Fruit fly (Drosophila melanogaster): ENCODE results near the gene RpS21.

Gene RpS21

dm6 chr2L:2812137-2812536 lies 43.7 kb upstream of the RpS21 start, which contains the start of gene CG2964:
TSS of gene CG2964 (plus strand) at chr2L:2812437.
- TF ChIP-seq CG14711 (tag; optimal IDR thresholded peaks at IDR 0.05), result no peak
- TF ChIP-seq cic (GFP tag; optimal IDR thresholded peaks at IDR 0.05), result no peak
- TF ChIP-seq CG11617 (GFP tag; optimal IDR thresholded peaks at IDR 0.05), result no peak
- no peak for TF ChIP-seq CG7101 (tag; optimal IDR thresholded peaks at IDR 0.05)
- no peak for TF ChIP-seq ovo (GFP tag; optimal IDR thresholded peaks at IDR 0.05)
- no peak for TF ChIP-seq cnc (optimal IDR thresholded peaks at IDR 0.05)
- no peak for TF ChIP-seq Crg-1 (GFP tag; optimal IDR thresholded peaks at IDR 0.05)
- no peak for TF ChIP-seq toe (GFP tag; optimal IDR thresholded peaks at IDR 0.05)
- no peak for TF ChIP-seq Hr96 (GFP tag; optimal IDR thresholded peaks at IDR 0.05)
- TF ChIP-seq CG1620 (GFP tag; optimal IDR thresholded peaks at IDR 0.05), result no peak
- no peak for TF ChIP-seq CG5204 (GFP tag; optimal IDR thresholded peaks at IDR 0.05)
- TF ChIP-seq Clk (GFP tag; optimal IDR thresholded peaks at IDR 0.05), result no peak
- TF ChIP-seq pad (GFP tag; optimal IDR thresholded peaks at IDR 0.05), result no peak
- no peak for TF ChIP-seq CG7045 (GFP tag; optimal IDR thresholded peaks at IDR 0.05)
- no peak for TF ChIP-seq bab1 (GFP tag; optimal IDR thresholded peaks at IDR 0.05)
- TF ChIP-seq Mnt (GFP tag; optimal IDR thresholded peaks at IDR 0.05), result no peak
- no peak for TF ChIP-seq CG33017 (tag; optimal IDR thresholded peaks at IDR 0.05)
- TF ChIP-seq tj (GFP tag; optimal IDR thresholded peaks at IDR 0.05), result no peak
- TF ChIP-seq CG12768 (GFP tag; optimal IDR thresholded peaks at IDR 0.05), result no peak

- TF ChIP-seq tj (GFP tag; optimal IDR thresholded peaks at IDR 0.05) (no peak), CG7045 (GFP tag; optimal IDR thresholded peaks at IDR 0.05) (no peak), Clk (GFP tag; optimal IDR thresholded peaks at IDR 0.05) (no peak), toe (GFP tag; optimal IDR thresholded peaks at IDR 0.05) (no peak), CG11617 (GFP tag; optimal IDR thresholded peaks at IDR 0.05) (no peak), CG1620 (GFP tag; optimal IDR thresholded peaks at IDR 0.05) (no peak), Crg-1 (GFP tag; optimal IDR thresholded peaks at IDR 0.05) (no peak), CG5204 (GFP tag; optimal IDR thresholded peaks at IDR 0.05) (no peak), kay (GFP tag; ENCODE audit: borderline replicate concordance) (no peak), pad (GFP tag; optimal IDR thresholded peaks at IDR 0.05) (no peak), CG14711 (tag; optimal IDR thresholded peaks at IDR 0.05) (no peak), CG12768 (GFP tag; optimal IDR thresholded peaks at IDR 0.05) (no peak), Hr96 (GFP tag; optimal IDR thresholded peaks at IDR 0.05) (no peak), CG7101 (tag; optimal IDR thresholded peaks at IDR 0.05) (no peak), CG33017 (tag; optimal IDR thresholded peaks at IDR 0.05) (no peak)
Measured at dm6 chr2L:2815673-2816072, 40.2 kb upstream of the RpS21 start, which contains the start of gene G6P. TSS of gene G6P (minus strand) at chr2L:2815760.

dm6 chr2L:2825406-2825805 lies 30.5 kb upstream of the RpS21 start, which contains the start of gene CG3123:
TSS of gene CG3123 (minus strand) at chr2L:2825506.
- TF ChIP-seq CG14711 (tag; optimal IDR thresholded peaks at IDR 0.05), result no peak
- TF ChIP-seq cnc (optimal IDR thresholded peaks at IDR 0.05), result no peak
- TF ChIP-seq CG7101 (tag; optimal IDR thresholded peaks at IDR 0.05), result no peak
- no peak for TF ChIP-seq CG1620 (GFP tag; optimal IDR thresholded peaks at IDR 0.05)
- TF ChIP-seq cic (GFP tag; optimal IDR thresholded peaks at IDR 0.05), result no peak

- TF ChIP-seq Clk (GFP tag; optimal IDR thresholded peaks at IDR 0.05) (no peak), ovo (GFP tag; optimal IDR thresholded peaks at IDR 0.05) (peak; percentile 13), pad (GFP tag; optimal IDR thresholded peaks at IDR 0.05) (peak; percentile 18)
Measured at dm6 chr2L:2829637-2830340, 26.1 kb upstream of the RpS21 start, which contains the start of gene Duox. TSS of gene Duox (minus strand) at chr2L:2830248.

dm6 chr2L:2830341-2830800 lies 25.5 kb upstream of the RpS21 start:
- TF ChIP-seq CG33017 (tag; optimal IDR thresholded peaks at IDR 0.05), result no peak
- TF ChIP-seq bab1 (GFP tag; optimal IDR thresholded peaks at IDR 0.05), result peak; percentile 12
- TF ChIP-seq Crg-1 (GFP tag; optimal IDR thresholded peaks at IDR 0.05), result no peak
- TF ChIP-seq Hr96 (GFP tag; optimal IDR thresholded peaks at IDR 0.05), result no peak
- peak; percentile 32 for TF ChIP-seq CG5204 (GFP tag; optimal IDR thresholded peaks at IDR 0.05)
- TF ChIP-seq tj (GFP tag; optimal IDR thresholded peaks at IDR 0.05), result no peak
- no peak for TF ChIP-seq ovo (GFP tag; optimal IDR thresholded peaks at IDR 0.05)
- peak; percentile 9 for TF ChIP-seq toe (GFP tag; optimal IDR thresholded peaks at IDR 0.05)
- no peak for TF ChIP-seq CG1620 (GFP tag; optimal IDR thresholded peaks at IDR 0.05)
- TF ChIP-seq CG7045 (GFP tag; optimal IDR thresholded peaks at IDR 0.05), result peak; percentile 56
- no peak for TF ChIP-seq kay (GFP tag; ENCODE audit: borderline replicate concordance)
- TF ChIP-seq pad (GFP tag; optimal IDR thresholded peaks at IDR 0.05), result no peak
- no peak for TF ChIP-seq CG12768 (GFP tag; optimal IDR thresholded peaks at IDR 0.05)

dm6 chr2L:2837742-2838461 lies 18.0 kb upstream of the RpS21 start, which contains the start of the genes CG3119 and Cpr23B:
TSS of gene CG3119 (minus strand) at chr2L:2837833.
TSS of gene Cpr23B (plus strand) at chr2L:2838411.
- no peak for TF ChIP-seq CG5204 (GFP tag; optimal IDR thresholded peaks at IDR 0.05)
- TF ChIP-seq CG11617 (GFP tag; optimal IDR thresholded peaks at IDR 0.05), result no peak
- TF ChIP-seq toe (GFP tag; optimal IDR thresholded peaks at IDR 0.05), result no peak
- no peak for TF ChIP-seq ovo (GFP tag; optimal IDR thresholded peaks at IDR 0.05)
- TF ChIP-seq CG12768 (GFP tag; optimal IDR thresholded peaks at IDR 0.05), result no peak
- TF ChIP-seq CG7045 (GFP tag; optimal IDR thresholded peaks at IDR 0.05), result no peak
- TF ChIP-seq Clk (GFP tag; optimal IDR thresholded peaks at IDR 0.05), result no peak
- no peak for TF ChIP-seq CG7101 (tag; optimal IDR thresholded peaks at IDR 0.05)
- TF ChIP-seq tj (GFP tag; optimal IDR thresholded peaks at IDR 0.05), result no peak
- TF ChIP-seq Hr96 (GFP tag; optimal IDR thresholded peaks at IDR 0.05), result no peak
- no peak for TF ChIP-seq cic (GFP tag; optimal IDR thresholded peaks at IDR 0.05)
- no peak for TF ChIP-seq cnc (optimal IDR thresholded peaks at IDR 0.05)
- TF ChIP-seq pad (GFP tag; optimal IDR thresholded peaks at IDR 0.05), result no peak
- no peak for TF ChIP-seq Mnt (GFP tag; optimal IDR thresholded peaks at IDR 0.05)

Data from whole organism, adult.